Worm (Caenorhabditis elegans): Measurements from ENCODE around the gene K12H4.6.
A peak's percentile ranks its signal among the peaks of the same experiment; 100 is the strongest.

- TF ChIP-seq tbx-37 (GFP tag; conservative IDR thresholded peaks at IDR 0.05) (no peak), F13C5.2 (tag; optimal IDR thresholded peaks at IDR 0.05) (no peak), ama-1 (optimal IDR thresholded peaks at IDR 0.05) (no peak), B0310.2 (tag; optimal IDR thresholded peaks at IDR 0.05) (no peak), sea-1 (GFP tag; conservative IDR thresholded peaks at IDR 0.05) (no peak), ceh-13 (GFP tag; optimal IDR thresholded peaks at IDR 0.05) (no peak), hmg-4 (GFP tag; optimal IDR thresholded peaks at IDR 0.05) (no peak), ceh-36 (tag; optimal IDR thresholded peaks at IDR 0.05) (no peak), scrt-1 (GFP tag; IDR thresholded peaks at IDR 0.05) (0 out of 2 replicates have a peak, but pooled peaks have one; percentile 8), hnd-1 (tag; optimal IDR thresholded peaks at IDR 0.05) (no peak), tbx-11 (GFP tag; IDR thresholded peaks at IDR 0.05) (no peak), hmbx-1 (tag; optimal IDR thresholded peaks at IDR 0.05) (no peak)
Observed at ce11 chrIII:8069206-8069605, 26.5 kb upstream of the K12H4.6 start.
